Fruit fly (Drosophila melanogaster): ENCODE measurements around the gene Pus1.
A peak's percentile ranks its signal among the peaks of the same experiment; 100 is the strongest.

The Pus1 gene

DNA sequence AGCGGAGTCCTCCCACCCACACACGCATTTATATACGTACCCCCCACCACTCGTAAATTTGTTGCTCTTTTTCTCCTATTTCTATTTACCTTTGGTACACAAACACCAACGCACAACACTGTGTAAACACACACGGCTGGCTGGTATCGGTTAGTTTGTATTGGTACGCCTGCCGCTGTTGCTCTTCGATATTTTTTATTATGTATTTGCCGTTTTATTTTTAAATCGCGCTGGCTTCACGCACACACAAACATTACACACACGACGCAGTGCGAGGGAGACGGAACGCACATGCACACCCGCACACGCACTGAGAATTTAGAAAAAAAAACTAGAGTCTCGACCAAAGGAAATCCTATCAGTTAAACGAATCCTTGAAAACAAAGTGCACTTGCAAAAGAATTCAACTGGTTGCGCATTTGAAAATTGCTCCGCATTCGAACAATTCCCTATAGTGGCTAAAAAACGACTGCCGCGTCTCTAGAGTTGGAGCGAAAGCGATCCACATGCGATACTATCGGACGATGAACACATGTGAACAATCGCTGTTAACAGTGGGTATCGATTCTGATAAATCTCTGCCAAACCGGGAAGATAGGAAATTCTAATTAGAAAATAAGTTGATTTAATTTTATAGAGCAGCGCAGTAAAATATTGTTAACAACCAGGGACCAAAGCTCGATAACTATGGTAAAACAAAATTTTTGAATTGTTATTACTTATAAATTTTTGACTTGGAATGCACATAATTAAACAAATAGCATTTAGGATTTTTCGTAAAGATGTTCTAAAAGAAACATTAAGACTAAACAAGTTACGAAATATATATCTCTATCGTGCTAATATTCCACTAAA, 41.6 kb downstream of the Pus1 start (continued):
- TF ChIP-seq gro (GFP tag; optimal IDR thresholded peaks at IDR 0.05) (peak; percentile 68), wor (GFP tag; IDR thresholded peaks at IDR 0.05) (no peak), pfk (GFP tag; optimal IDR thresholded peaks at IDR 0.05) (peak; percentile 76), Dek (tag; optimal IDR thresholded peaks at IDR 0.05) (peak; percentile 58), Dref (GFP tag; IDR thresholded peaks at IDR 0.05) (peak; percentile 79), Jarid2 (GFP tag; optimal IDR thresholded peaks at IDR 0.05) (peak; percentile 93), CG12769 (tag; optimal IDR thresholded peaks at IDR 0.05) (peak; percentile 84), Dbx (GFP tag; IDR thresholded peaks at IDR 0.05) (peak; percentile 49; the same call in 2 of the 3 replicates), C15 (GFP tag; IDR thresholded peaks at IDR 0.05) (no peak; the same call in 2 of the 3 replicates), CG7839 (tag; optimal IDR thresholded peaks at IDR 0.05) (peak; percentile 39), vvl (GFP tag; IDR thresholded peaks at IDR 0.05) (peak; percentile 64), YL-1 (GFP tag; optimal IDR thresholded peaks at IDR 0.05) (peak; percentile 92), Xrp1 (GFP tag; IDR thresholded peaks at IDR 0.05) (peak; percentile 84), CG14050 (GFP tag; IDR thresholded peaks at IDR 0.05) (peak; percentile 22; the same call in 1 of the 3 replicates), usp (GFP tag; optimal IDR thresholded peaks at IDR 0.05) (no peak), CG17912 (GFP tag; optimal IDR thresholded peaks at IDR 0.05) (peak; percentile 94), MESR4 (GFP tag; optimal IDR thresholded peaks at IDR 0.05) (peak; percentile 54), pnt (GFP tag; optimal IDR thresholded peaks at IDR 0.05) (peak; percentile 30), Sry-δ (GFP tag; optimal IDR thresholded peaks at IDR 0.05) (peak; percentile 91), CG2120 (GFP tag; optimal IDR thresholded peaks at IDR 0.05) (no peak), CG18599 (GFP tag; optimal IDR thresholded peaks at IDR 0.05) (peak; percentile 85), br (optimal IDR thresholded peaks at IDR 0.05) (no peak), Tbp (GFP tag; optimal IDR thresholded peaks at IDR 0.05) (no peak), Med (GFP tag) (peak; percentile 94), Scr (GFP tag; IDR thresholded peaks at IDR 0.05; ENCODE audit: partially characterized antibody) (peak; percentile 95), sug (tag; optimal IDR thresholded peaks at IDR 0.05) (peak; percentile 48), ttk (GFP tag; IDR thresholded peaks at IDR 0.05) (no peak), peb (GFP tag; IDR thresholded peaks at IDR 0.05) (no peak), CG1602 (GFP tag; optimal IDR thresholded peaks at IDR 0.05) (no peak), CG8281 (tag; optimal IDR thresholded peaks at IDR 0.05) (peak; percentile 48), CG7556 (GFP tag; optimal IDR thresholded peaks at IDR 0.05) (peak; percentile 8), Myb (GFP tag; optimal IDR thresholded peaks at IDR 0.05) (peak; percentile 60), unpg (GFP tag; optimal IDR thresholded peaks at IDR 0.05) (peak; percentile 73), HLH54F (GFP tag; optimal IDR thresholded peaks at IDR 0.05) (no peak), CG8944 (GFP tag; optimal IDR thresholded peaks at IDR 0.05) (peak; percentile 2), CG42726 (GFP tag; IDR thresholded peaks at IDR 0.05; ENCODE audit: partially characterized antibody) (peak; percentile 97), CG17802 (tag; optimal IDR thresholded peaks at IDR 0.05) (peak; percentile 47), bcd (GFP tag; optimal IDR thresholded peaks at IDR 0.05) (peak; percentile 47), repo (GFP tag; optimal IDR thresholded peaks at IDR 0.05) (peak; percentile 42), fru (optimal IDR thresholded peaks at IDR 0.05) (no peak), Lpt (GFP tag; optimal IDR thresholded peaks at IDR 0.05) (no peak), danr (GFP tag; IDR thresholded peaks at IDR 0.05) (no peak), CG34422 (GFP tag; IDR thresholded peaks at IDR 0.05) (peak; percentile 52; the same call in 1 of the 3 replicates), CG10147 (GFP tag; optimal IDR thresholded peaks at IDR 0.05) (peak; percentile 52), Awh (GFP tag; IDR thresholded peaks at IDR 0.05) (peak; percentile 79), Ptx1 (GFP tag; IDR thresholded peaks at IDR 0.05) (no peak), Atf6 (GFP tag; IDR thresholded peaks at IDR 0.05) (peak; percentile 72; the same call in 1 of the 2 replicates), Ets65A (GFP tag) (peak; percentile 84), slbo (GFP tag; IDR thresholded peaks at IDR 0.05) (peak; percentile 26; the same call in 1 of the 2 replicates), CG31365 (tag; optimal IDR thresholded peaks at IDR 0.05) (peak; percentile 78)

Data from whole organism, embryonic.